Worm (Caenorhabditis elegans) whole organism, late embryonic: Measurements from ENCODE around the gene ZK686.3.

Experiments used
- C38D4.7 ChIP-seq: fragments of 200-800 bp; sonication (Bioruptor generic); optimal IDR thresholded peaks from 2 replicates; lab custom pipeline; 2018; ENCODE audit warnings: mild to moderate bottlenecking, missing genetic modification characterization, moderate library complexity, missing compliant biosample characterization
- elt-4 ChIP-seq: sonication (generic microtip); optimal IDR thresholded peaks from 2 replicates; lab custom pipeline; 2016; ENCODE audit warnings: missing genetic modification characterization, missing compliant biosample characterization

- TF ChIP-seq C38D4.7 (GFP tag; lab: Kevin White, UChicago), result no peak
- no peak for TF ChIP-seq elt-4
These were observed 21.7 kb upstream of the ZK686.3 start for ce11 chrIII:7790522-7790921.
